Worm (Caenorhabditis elegans): ENCODE measurements around the gene F47B8.13.

DNA sequence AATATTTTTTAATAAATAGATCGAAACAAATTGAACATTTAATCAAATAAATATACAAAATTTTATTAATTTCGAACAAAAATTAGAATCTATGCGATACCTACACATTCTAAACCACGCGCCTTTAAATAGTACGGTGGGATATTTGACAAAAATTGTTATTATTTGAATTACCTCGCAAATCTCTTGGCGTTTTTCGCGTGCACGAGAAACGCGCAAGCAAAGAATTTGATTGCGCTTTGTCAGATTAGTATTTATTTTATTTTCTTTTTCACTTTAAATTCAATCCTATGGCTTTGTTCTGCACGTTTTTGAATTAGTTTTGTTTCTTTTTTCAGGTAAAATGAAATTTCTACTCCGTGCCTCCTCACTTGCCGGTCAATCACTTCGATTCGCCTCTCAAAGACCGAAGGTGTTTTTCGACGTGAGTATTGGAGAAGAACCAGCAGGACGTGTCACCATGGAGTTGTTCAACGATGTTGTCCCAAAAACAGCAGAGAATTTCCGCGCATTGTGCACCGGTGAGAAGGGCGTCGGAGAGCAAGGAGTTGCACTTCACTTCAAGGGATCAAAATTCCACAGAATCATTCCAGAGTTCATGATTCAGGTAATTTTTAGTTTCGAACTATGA is 36.3 kb upstream of the F47B8.13 start, which contains the start of gene cyn-1:
- TF ChIP-seq dao-5 (tag; optimal IDR thresholded peaks at IDR 0.05): no peak
- peak; percentile 53 for TF ChIP-seq him-1 (tag; optimal IDR thresholded peaks at IDR 0.05)
